Fruit fly (Drosophila melanogaster) whole organism, prepupa: Measurements from ENCODE around the gene CG12118.

Source experiments
- Blimp-1 ChIP-seq: fragments of 200-800 bp; sonication (Bioruptor generic); optimal IDR thresholded peaks from 3 replicates; lab custom pipeline; 2017; ENCODE audit warnings: missing biosample characterization, missing genetic modification characterization, mild to moderate bottlenecking, moderate library complexity, missing genetic modification reagents
- CG10631 ChIP-seq: fragments of 200-800 bp; sonication (Bioruptor generic); optimal IDR thresholded peaks from 2 replicates; lab custom pipeline; 2016; ENCODE audit warnings: missing biosample characterization, missing genetic modification characterization
- CG11294 ChIP-seq: fragments of 200-800 bp; sonication (Bioruptor generic); IDR thresholded peaks from 2 replicates; pipeline ENCODE4 v1.3.6; 2022; ENCODE audit warnings: missing biosample characterization, missing genetic modification characterization
- CG11762 ChIP-seq: fragments of 200-800 bp; sonication (Bioruptor generic); optimal IDR thresholded peaks from 3 replicates; lab custom pipeline; 2016; ENCODE audit warnings: missing biosample characterization, missing genetic modification characterization; ENCODE audit not compliant: insufficient read depth
- CG11902 ChIP-seq: fragments of 200-800 bp; sonication (Bioruptor generic); optimal IDR thresholded peaks from 3 replicates; lab custom pipeline; 2016; ENCODE audit warnings: missing biosample characterization, missing genetic modification characterization
- CG15336 ChIP-seq: fragments of 200-800 bp; sonication (Bioruptor generic); IDR thresholded peaks from 2 replicates; pipeline ENCODE4 v1.3.6; 2022; ENCODE audit warnings: missing biosample characterization, missing genetic modification characterization
- CG16779 ChIP-seq: fragments of 200-800 bp; sonication (Bioruptor generic); optimal IDR thresholded peaks from 3 replicates; lab custom pipeline; 2017; ENCODE audit warnings: missing biosample characterization, mild to moderate bottlenecking, missing genetic modification characterization
- CG3032 ChIP-seq: fragments of 200-800 bp; optimal IDR thresholded peaks from 2 replicates; lab custom pipeline; 2019; ENCODE audit warnings: missing biosample characterization, mild to moderate bottlenecking, missing genetic modification characterization, moderate library complexity
- CG32006 ChIP-seq: fragments of 200-800 bp; sonication (Bioruptor generic); optimal IDR thresholded peaks from 3 replicates; lab custom pipeline; 2017; ENCODE audit warnings: missing biosample characterization, mild to moderate bottlenecking, missing genetic modification characterization
- CG34406 ChIP-seq: fragments of 200-800 bp; sonication (Bioruptor generic); optimal IDR thresholded peaks from 3 replicates; lab custom pipeline; 2016; ENCODE audit warnings: missing biosample characterization, missing genetic modification characterization
- CG3919 ChIP-seq: fragments of 200-800 bp; sonication (Bioruptor generic); optimal IDR thresholded peaks from 3 replicates; lab custom pipeline; 2016; ENCODE audit warnings: missing biosample characterization, missing genetic modification characterization
- CG4318 ChIP-seq: fragments of 200-800 bp; sonication (Bioruptor generic); optimal IDR thresholded peaks from 3 replicates; lab custom pipeline; 2017; ENCODE audit warnings: missing biosample characterization, mild to moderate bottlenecking, missing genetic modification characterization
- CG6163 ChIP-seq: fragments of 200-800 bp; sonication (Bioruptor generic); IDR thresholded peaks from 3 replicates; pipeline ENCODE4 v1.3.6; 2022; ENCODE audit warnings: missing biosample characterization, missing genetic modification characterization
- CG6276 ChIP-seq: fragments of 200-800 bp; sonication (Bioruptor generic); optimal IDR thresholded peaks from 2 replicates; lab custom pipeline; 2017; ENCODE audit warnings: missing biosample characterization, mild to moderate bottlenecking, missing genetic modification characterization
- CG6792 ChIP-seq: fragments of 200-800 bp; sonication (Bioruptor generic); optimal IDR thresholded peaks from 3 replicates; lab custom pipeline; 2016; ENCODE audit warnings: missing biosample characterization, missing genetic modification characterization
- CG7368 ChIP-seq: fragments of 200-800 bp; sonication (Bioruptor generic); optimal IDR thresholded peaks from 3 replicates; lab custom pipeline; 2016; ENCODE audit warnings: missing biosample characterization, missing genetic modification characterization
- CG8319 ChIP-seq: fragments of 200-800 bp; sonication (Bioruptor generic); optimal IDR thresholded peaks from 3 replicates; lab custom pipeline; 2016; ENCODE audit warnings: missing biosample characterization, missing genetic modification characterization
- CG8632 ChIP-seq: fragments of 200-800 bp; sonication (Bioruptor generic); optimal IDR thresholded peaks from 3 replicates; lab custom pipeline; 2016; ENCODE audit warnings: missing biosample characterization, missing genetic modification characterization
- CG9139 ChIP-seq: fragments of 200-800 bp; sonication (Bioruptor generic); optimal IDR thresholded peaks from 3 replicates; lab custom pipeline; 2017; ENCODE audit warnings: missing biosample characterization, mild to moderate bottlenecking, missing genetic modification characterization
- Eip75B ChIP-seq: fragments of 200-800 bp; sonication (Bioruptor generic); optimal IDR thresholded peaks from 3 replicates; lab custom pipeline; 2016; ENCODE audit warnings: missing biosample characterization, missing genetic modification characterization
- Eip78C ChIP-seq: fragments of 200-800 bp; sonication (Bioruptor generic); peaks from one replicate; lab custom pipeline; 2016; ENCODE audit warnings: missing biosample characterization, missing genetic modification characterization
- Eip93F ChIP-seq: fragments of 200-800 bp; sonication (Bioruptor generic); optimal IDR thresholded peaks from 2 replicates; lab custom pipeline; 2016; ENCODE audit warnings: missing biosample characterization, mild to moderate bottlenecking, missing genetic modification characterization
- Ets21C ChIP-seq: fragments of 200-800 bp; sonication (Bioruptor generic); optimal IDR thresholded peaks from 3 replicates; lab custom pipeline; 2016; ENCODE audit warnings: missing biosample characterization, missing genetic modification characterization
- Ets96B ChIP-seq: fragments of 200-800 bp; optimal IDR thresholded peaks from 2 replicates; lab custom pipeline; 2019; ENCODE audit warnings: missing biosample characterization, mild to moderate bottlenecking, missing genetic modification characterization, moderate library complexity
- Gug ChIP-seq: fragments of 200-800 bp; sonication (Bioruptor generic); IDR thresholded peaks from 2 replicates; pipeline ENCODE4 v1.3.6; 2022; ENCODE audit warnings: missing biosample characterization, missing genetic modification characterization
- Hr38 ChIP-seq: sonication (Bioruptor generic); optimal IDR thresholded peaks from 2 replicates; lab custom pipeline; 2016; ENCODE audit warnings: missing biosample characterization, missing genetic modification characterization
- Hr39 ChIP-seq: fragments of 200-800 bp; sonication (Bioruptor generic); optimal IDR thresholded peaks from 2 replicates; lab custom pipeline; 2016; ENCODE audit warnings: missing biosample characterization, missing genetic modification characterization
- Hr4 ChIP-seq: fragments of 200-800 bp; sonication (Bioruptor generic); optimal IDR thresholded peaks from 3 replicates; lab custom pipeline; 2016; ENCODE audit warnings: missing biosample characterization, missing genetic modification characterization
- Lpt ChIP-seq: fragments of 200-800 bp; sonication (Bioruptor generic); optimal IDR thresholded peaks from 3 replicates; lab custom pipeline; 2016; ENCODE audit warnings: missing biosample characterization, missing genetic modification characterization
- Met ChIP-seq: fragments of 200-800 bp; sonication (Bioruptor generic); optimal IDR thresholded peaks from 3 replicates; lab custom pipeline; 2016; ENCODE audit warnings: missing biosample characterization, missing genetic modification characterization
- Smox ChIP-seq: fragments of 200-800 bp; sonication (Bioruptor generic); optimal IDR thresholded peaks from 3 replicates; lab custom pipeline; 2016; ENCODE audit warnings: missing biosample characterization, missing genetic modification characterization
- Sox102F ChIP-seq: fragments of 200-800 bp; sonication (Bioruptor generic); optimal IDR thresholded peaks from 2 replicates; lab custom pipeline; 2016; ENCODE audit warnings: missing biosample characterization, mild to moderate bottlenecking, missing genetic modification characterization
- Sox14 ChIP-seq: fragments of 200-800 bp; sonication (Bioruptor generic); optimal IDR thresholded peaks from 3 replicates; lab custom pipeline; 2016; ENCODE audit warnings: missing biosample characterization, missing genetic modification characterization
- Sox15 ChIP-seq: fragments of 200-800 bp; sonication (Bioruptor generic); optimal IDR thresholded peaks from 3 replicates; lab custom pipeline; 2016; ENCODE audit warnings: missing biosample characterization, missing genetic modification characterization
- acj6 ChIP-seq: fragments of 200-800 bp; sonication (Bioruptor generic); optimal IDR thresholded peaks from 3 replicates; lab custom pipeline; 2016; ENCODE audit warnings: missing biosample characterization, missing genetic modification characterization
- cyc ChIP-seq: fragments of 200-800 bp; sonication (Bioruptor generic); optimal IDR thresholded peaks from 3 replicates; lab custom pipeline; 2016; ENCODE audit warnings: missing biosample characterization, missing genetic modification characterization
- dac ChIP-seq: fragments of 200-800 bp; sonication (Bioruptor generic); optimal IDR thresholded peaks from 2 replicates; lab custom pipeline; 2017; ENCODE audit warnings: missing biosample characterization, mild to moderate bottlenecking, missing genetic modification characterization
- dsx ChIP-seq: fragments of 200-800 bp; optimal IDR thresholded peaks from 3 replicates; lab custom pipeline; 2019; ENCODE audit warnings: missing biosample characterization, mild to moderate bottlenecking, missing genetic modification characterization, moderate library complexity; ENCODE audit not compliant: poor library complexity, severe bottlenecking
- eg ChIP-seq: fragments of 200-800 bp; sonication (Bioruptor generic); IDR thresholded peaks from 3 replicates; pipeline ENCODE4 v1.3.6; 2022; ENCODE audit warnings: missing biosample characterization, missing genetic modification characterization
- esn ChIP-seq: fragments of 200-800 bp; sonication (Bioruptor generic); optimal IDR thresholded peaks from 2 replicates; lab custom pipeline; 2016; ENCODE audit warnings: missing biosample characterization, mild to moderate bottlenecking, missing genetic modification characterization, moderate library complexity
- fd59A ChIP-seq: fragments of 200-800 bp; sonication (Bioruptor generic); optimal IDR thresholded peaks from 2 replicates; lab custom pipeline; 2017; ENCODE audit warnings: missing biosample characterization, mild to moderate bottlenecking, missing genetic modification characterization, missing genetic modification reagents
- fd85E ChIP-seq: fragments of 200-800 bp; sonication (Bioruptor generic); optimal IDR thresholded peaks from 3 replicates; lab custom pipeline; 2016; ENCODE audit warnings: missing biosample characterization, missing genetic modification characterization
- fkh ChIP-seq: fragments of 200-800 bp; sonication (Bioruptor generic); optimal IDR thresholded peaks from 3 replicates; lab custom pipeline; 2017; ENCODE audit warnings: missing biosample characterization, mild to moderate bottlenecking, missing genetic modification characterization, moderate library complexity
- lz ChIP-seq: fragments of 200-800 bp; sonication (Bioruptor generic); optimal IDR thresholded peaks from 3 replicates; lab custom pipeline; 2016; ENCODE audit warnings: missing biosample characterization, missing genetic modification characterization
- net ChIP-seq: fragments of 200-800 bp; sonication (Bioruptor generic); optimal IDR thresholded peaks from 3 replicates; lab custom pipeline; 2016; ENCODE audit warnings: missing biosample characterization, missing genetic modification characterization
- pdm3 ChIP-seq: fragments of 200-800 bp; sonication (Bioruptor generic); optimal IDR thresholded peaks from 3 replicates; lab custom pipeline; 2016; ENCODE audit warnings: missing biosample characterization, missing genetic modification characterization
- salr ChIP-seq, 2 experiments: fragments of 200-800 bp; sonication (Bioruptor generic); optimal IDR thresholded peaks; 3 replicates each; lab custom pipeline; 2016 to 2018; ENCODE audit warnings: missing biosample characterization in 2 of 2, missing genetic modification characterization in 2 of 2, mild to moderate bottlenecking in 1 of 2
- spab ChIP-seq: fragments of 200-800 bp; sonication (Bioruptor generic); optimal IDR thresholded peaks from 2 replicates; lab custom pipeline; 2017; ENCODE audit warnings: missing biosample characterization, mild to moderate bottlenecking, missing genetic modification characterization, missing genetic modification reagents
- ss ChIP-seq, 2 experiments: fragments of 200-800 bp; sonication (Bioruptor generic); optimal IDR thresholded peaks; 2 replicates in 1 of 2; 3 replicates in 1 of 2; lab custom pipeline; 2017 to 2018; ENCODE audit warnings: mild to moderate bottlenecking in 2 of 2, missing biosample characterization in 2 of 2, missing genetic modification characterization in 2 of 2, moderate library complexity in 1 of 2
- svp ChIP-seq: fragments of 200-800 bp; sonication (Bioruptor generic); peaks from one replicate; lab custom pipeline; 2016; ENCODE audit warnings: missing biosample characterization, missing genetic modification characterization
- topi ChIP-seq: fragments of 200-800 bp; sonication (Bioruptor generic); optimal IDR thresholded peaks from 3 replicates; lab custom pipeline; 2016; ENCODE audit warnings: missing biosample characterization, missing genetic modification characterization
- vri ChIP-seq: fragments of 200-800 bp; sonication (Bioruptor generic); optimal IDR thresholded peaks from 3 replicates; lab custom pipeline; 2016; ENCODE audit warnings: missing biosample characterization, mild to moderate bottlenecking, missing genetic modification characterization

Gene CG12118

dm6 chrX:9155715-9156387 lies 40.4 kb downstream of the CG12118 start:
- TF ChIP-seq eg (GFP tag; lab: Robert Waterston, UW) (peak; percentile 54; the same call in 1 of the 3 replicates), topi (peak; percentile 22), Blimp-1 (GFP tag; lab: Kevin White, UChicago) (no peak), dsx (GFP tag; lab: Kevin White, UChicago) (peak; percentile 43), Hr4 (GFP tag; lab: Kevin White, UChicago) (no peak), Ets96B (peak; percentile 63), CG15336 (no peak; the same call in 1 of the 2 replicates), CG6792 (GFP tag; lab: Kevin White, UChicago) (no peak), Eip78C (GFP tag; lab: Kevin White, UChicago) (peak; percentile 44), pdm3 (peak; percentile 36), acj6 (GFP tag; lab: Kevin White, UChicago) (no peak), CG10631 (peak; percentile 2), CG7368 (no peak), CG11762 (peak; percentile 30), Hr39 (GFP tag; lab: Kevin White, UChicago) (no peak), spab (GFP tag; lab: Kevin White, UChicago) (peak; percentile 41), Eip93F (GFP tag; lab: Kevin White, UChicago) (no peak), Lpt (no peak), cyc (GFP tag; lab: Kevin White, UChicago) (no peak), Sox15 (GFP tag; lab: Kevin White, UChicago) (no peak), Sox102F (no peak), CG3032 (tag; lab: Kevin White, UChicago) (peak; percentile 18), Sox14 (GFP tag; lab: Kevin White, UChicago) (peak; percentile 19), ss (GFP tag; optimal IDR thresholded peaks at IDR 0.05; lab: Kevin White, UChicago) (peak; percentile 67 to 81), fkh (GFP tag; lab: Kevin White, UChicago) (peak; percentile 72), Gug (no peak; the same call in 1 of the 2 replicates), svp (GFP tag; lab: Kevin White, UChicago) (peak; percentile 60), lz (GFP tag; lab: Kevin White, UChicago) (no peak), CG6163 (GFP tag; lab: Robert Waterston, UW) (peak; percentile 64), Ets21C (GFP tag; lab: Kevin White, UChicago) (no peak), salr (GFP tag; optimal IDR thresholded peaks at IDR 0.05; lab: Kevin White, UChicago) (peak in 1 of 2 experiments; percentile 58), Met (GFP tag; lab: Kevin White, UChicago) (no peak), CG11294 (GFP tag; lab: Robert Waterston, UW) (no peak), CG8319 (GFP tag; lab: Kevin White, UChicago) (no peak), dac (no peak), CG3919 (GFP tag; lab: Kevin White, UChicago) (no peak), CG16779 (tag; lab: Kevin White, UChicago) (no peak), Eip75B (peak; percentile 17), CG34406 (GFP tag; lab: Kevin White, UChicago) (no peak), vri (GFP tag; lab: Kevin White, UChicago) (peak; percentile 95), CG11902 (no peak), esn (GFP tag; lab: Kevin White, UChicago) (no peak), CG8632 (no peak), CG9139 (no peak), fd85E (GFP tag; lab: Kevin White, UChicago) (no peak), fd59A (GFP tag; lab: Kevin White, UChicago) (no peak), Smox (GFP tag; lab: Kevin White, UChicago) (peak; percentile 18), CG32006 (GFP tag; lab: Kevin White, UChicago) (peak; percentile 28), Hr38 (GFP tag; lab: Kevin White, UChicago) (no peak), CG6276 (peak; percentile 48), net (GFP tag; lab: Kevin White, UChicago) (no peak), CG4318 (GFP tag; lab: Kevin White, UChicago) (no peak)
